Worm (Caenorhabditis elegans) whole organism, L4/young adult: ENCODE measurements around the gene gad-1.

ENCODE experiments used
- W03F9.2 ChIP-seq: fragments of 150-350 bp; optimal IDR thresholded peaks from 2 replicates; lab custom pipeline; 2014; ENCODE audit warnings: missing biosample characterization, missing genetic modification characterization
- dao-5 ChIP-seq: sonication (generic microtip); optimal IDR thresholded peaks from 2 replicates; lab custom pipeline; 2016; ENCODE audit warnings: missing genotype, missing genetic modification characterization, moderate library complexity, missing compliant biosample characterization
- him-1 ChIP-seq: sonication (generic microtip); optimal IDR thresholded peaks from 2 replicates; lab custom pipeline; 2016; ENCODE audit warnings: missing genotype, missing genetic modification reagents, missing genetic modification characterization, missing compliant biosample characterization

DNA sequence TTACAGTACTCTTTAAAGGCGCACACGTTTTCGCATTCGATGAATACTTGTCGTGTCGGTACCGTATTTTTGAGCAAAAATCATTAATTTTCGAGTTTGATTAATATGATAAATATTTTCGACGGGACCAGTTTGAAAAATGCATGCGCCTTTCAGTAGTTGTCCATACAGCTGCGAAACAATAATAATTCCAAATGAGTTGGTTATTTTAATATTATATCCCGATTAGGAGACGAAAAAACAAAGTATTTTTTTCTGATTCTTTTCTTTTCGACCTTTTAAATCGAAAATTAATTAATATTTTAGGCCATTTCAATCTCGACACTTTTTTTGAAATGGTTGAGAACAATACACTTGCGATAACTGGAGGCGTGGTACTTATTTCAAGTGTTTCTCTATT, 5.3 kb upstream of the gad-1 start, which contains the start of gene T05H4.4:
- TF ChIP-seq him-1 (tag; lab: Kevin White, UChicago) (no peak), W03F9.2 (tag; lab: Kevin White, UChicago) (no peak), dao-5 (no peak)
